Worm (Caenorhabditis elegans) whole organism, L1 larva: Measurements from ENCODE around the gene hdl-1.
A peak's percentile ranks its signal among the peaks of the same experiment; 100 is the strongest.

ENCODE experiments used
- C16A3.4 ChIP-seq: fragments of 150-350 bp; optimal IDR thresholded peaks from 2 replicates; lab custom pipeline; 2014; ENCODE audit warnings: missing biosample characterization, missing genetic modification characterization
- F16B12.6 ChIP-seq: fragments of 150-350 bp; optimal IDR thresholded peaks from 2 replicates; lab custom pipeline; 2014; ENCODE audit warnings: missing biosample characterization, missing genetic modification characterization
- Y116A8C.19 ChIP-seq: sonication (generic microtip); optimal IDR thresholded peaks from 2 replicates; lab custom pipeline; 2016; ENCODE audit warnings: missing compliant biosample characterization, missing genetic modification characterization, borderline replicate concordance
- alr-1 ChIP-seq: fragments of 200-800 bp; sonication (Bioruptor generic); optimal IDR thresholded peaks from 2 replicates; lab custom pipeline; 2018; ENCODE audit warnings: borderline replicate concordance, mild to moderate bottlenecking, missing genetic modification characterization, missing compliant biosample characterization
- ceh-63 ChIP-seq: fragments of 200-800 bp; sonication (Bioruptor generic); optimal IDR thresholded peaks from 2 replicates; lab custom pipeline; 2018; ENCODE audit warnings: mild to moderate bottlenecking, missing genetic modification characterization, missing compliant biosample characterization
- ceh-8 ChIP-seq: fragments of 200-800 bp; sonication (Bioruptor generic); optimal IDR thresholded peaks from 2 replicates; lab custom pipeline; 2018; ENCODE audit warnings: mild to moderate bottlenecking, missing genetic modification characterization, moderate library complexity, missing compliant biosample characterization
- ces-1 ChIP-seq: fragments of 150-350 bp; optimal IDR thresholded peaks from 2 replicates; lab custom pipeline; 2014; ENCODE audit warnings: missing biosample characterization, missing genetic modification reagents, missing genetic modification characterization
- efl-1 ChIP-seq, 4 experiments: fragments of 150-350 bp; optimal IDR thresholded peaks in 3 of 4; peaks in 1 of 4; 1 replicate in 1 of 4; 2 replicates in 3 of 4; lab custom pipeline; 2014; ENCODE audit warnings: missing biosample characterization in 2 of 4, missing genetic modification characterization in 2 of 4, missing genetic modification reagents in 2 of 4
- elt-3 ChIP-seq, 6 experiments: fragments of 150-350 bp in 1 of 6; sonication (generic microtip); optimal IDR thresholded peaks; 2 replicates each; lab custom pipeline; 2017 to 2018; ENCODE audit warnings: missing biosample characterization in 6 of 6, missing genetic modification characterization in 6 of 6, inconsistent platforms in 1 of 6
- fkh-8 ChIP-seq: sonication (generic microtip); optimal IDR thresholded peaks from 2 replicates; lab custom pipeline; 2016; ENCODE audit warnings: mild to moderate bottlenecking, missing genetic modification characterization, missing compliant biosample characterization
- hlh-17 ChIP-seq: fragments of 200-800 bp; sonication (Bioruptor generic); optimal IDR thresholded peaks from 2 replicates; lab custom pipeline; 2018; ENCODE audit warnings: missing genetic modification characterization, mild to moderate bottlenecking, missing compliant biosample characterization, moderate library complexity, borderline replicate concordance
- hlh-4 ChIP-seq: sonication (generic microtip); optimal IDR thresholded peaks from 2 replicates; lab custom pipeline; 2016; ENCODE audit warnings: mild to moderate bottlenecking, missing genetic modification characterization, missing compliant biosample characterization
- isw-1 ChIP-seq: fragments of 200-800 bp; sonication (Bioruptor generic); IDR thresholded peaks from 2 replicates; pipeline ENCODE4 v1.3.6; 2022; ENCODE audit warnings: missing genetic modification characterization, missing compliant biosample characterization
- lin-14 ChIP-seq: fragments of 200-800 bp; sonication (Bioruptor generic); optimal IDR thresholded peaks from 2 replicates; lab custom pipeline; 2018; ENCODE audit warnings: mild to moderate bottlenecking, missing genetic modification characterization, moderate library complexity, missing compliant biosample characterization
- lin-15B ChIP-seq: fragments of 150-350 bp; sonication (generic microtip); optimal IDR thresholded peaks from 3 replicates; lab custom pipeline; 2014; ENCODE audit warnings: missing biosample characterization, missing genetic modification characterization
- lir-3 ChIP-seq: sonication (generic microtip); optimal IDR thresholded peaks from 2 replicates; lab custom pipeline; 2016; ENCODE audit warnings: mild to moderate bottlenecking, missing genetic modification characterization, moderate library complexity, missing compliant biosample characterization; ENCODE audit not compliant: poor library complexity
- mdl-1 ChIP-seq, 2 experiments: fragments of 150-350 bp; optimal IDR thresholded peaks; 2 replicates each; lab custom pipeline; 2014 to 2017; ENCODE audit warnings: missing biosample characterization in 2 of 2, missing genetic modification characterization in 2 of 2, inconsistent platforms in 1 of 2
- mep-1 ChIP-seq: fragments of 150-350 bp; optimal IDR thresholded peaks from 2 replicates; lab custom pipeline; 2014; ENCODE audit warnings: missing biosample characterization, missing genetic modification characterization
- nhr-11 ChIP-seq: fragments of 150-350 bp; optimal IDR thresholded peaks from 2 replicates; lab custom pipeline; 2014; ENCODE audit warnings: missing biosample characterization, missing genetic modification characterization
- nhr-12 ChIP-seq: sonication (generic microtip); optimal IDR thresholded peaks from 2 replicates; lab custom pipeline; 2017; ENCODE audit warnings: missing biosample characterization, missing genetic modification characterization
- nhr-20 ChIP-seq: sonication (generic microtip); optimal IDR thresholded peaks from 2 replicates; lab custom pipeline; 2016; ENCODE audit warnings: mild to moderate bottlenecking, missing genetic modification characterization, missing compliant biosample characterization
- nhr-237 ChIP-seq: fragments of 150-350 bp; optimal IDR thresholded peaks from 2 replicates; lab custom pipeline; 2014; ENCODE audit warnings: missing biosample characterization, missing genetic modification characterization
- nhr-47 ChIP-seq: sonication (generic microtip); optimal IDR thresholded peaks from 2 replicates; lab custom pipeline; 2016; ENCODE audit warnings: mild to moderate bottlenecking, missing genetic modification characterization, moderate library complexity, missing compliant biosample characterization
- nhr-76 ChIP-seq: sonication (generic microtip); optimal IDR thresholded peaks from 2 replicates; lab custom pipeline; 2017; ENCODE audit warnings: missing biosample characterization, missing genetic modification characterization
- nhr-84 ChIP-seq: sonication (generic microtip); optimal IDR thresholded peaks from 2 replicates; lab custom pipeline; 2017; ENCODE audit warnings: missing biosample characterization, missing genetic modification characterization
- nhr-85 ChIP-seq: sonication (generic microtip); peaks from one replicate; lab custom pipeline; 2016; ENCODE audit warnings: missing genetic modification characterization, inconsistent platforms, missing compliant biosample characterization
- pax-3 ChIP-seq: fragments of 200-800 bp; sonication (Bioruptor generic); optimal IDR thresholded peaks from 2 replicates; lab custom pipeline; 2018; ENCODE audit warnings: mild to moderate bottlenecking, missing genetic modification characterization, moderate library complexity, missing compliant biosample characterization
- pqm-1 ChIP-seq: sonication (generic microtip); optimal IDR thresholded peaks from 3 replicates; lab custom pipeline; 2017; ENCODE audit warnings: missing biosample characterization, missing genetic modification characterization
- skn-1 ChIP-seq: fragments of 150-350 bp; optimal IDR thresholded peaks from 2 replicates; lab custom pipeline; 2014; ENCODE audit warnings: missing biosample characterization, missing genetic modification characterization
- snpc-4 ChIP-seq: fragments of 150-350 bp; optimal IDR thresholded peaks from 2 replicates; lab custom pipeline; 2014; ENCODE audit warnings: missing biosample characterization, missing genetic modification characterization
- snu-23 ChIP-seq: sonication (generic microtip); optimal IDR thresholded peaks from 2 replicates; lab custom pipeline; 2016; ENCODE audit warnings: missing genetic modification characterization, missing compliant biosample characterization
- sox-4 ChIP-seq: sonication (generic microtip); optimal IDR thresholded peaks from 2 replicates; lab custom pipeline; 2016; ENCODE audit warnings: missing genetic modification characterization, missing compliant biosample characterization
- sptf-1 ChIP-seq: fragments of 150-350 bp; optimal IDR thresholded peaks from 2 replicates; lab custom pipeline; 2014; ENCODE audit warnings: missing biosample characterization, missing genetic modification characterization
- unc-130 ChIP-seq: fragments of 150-350 bp; optimal IDR thresholded peaks from 2 replicates; lab custom pipeline; 2017; ENCODE audit warnings: missing biosample characterization, missing genetic modification characterization, inconsistent platforms
- unc-62 ChIP-seq: fragments of 150-350 bp; optimal IDR thresholded peaks from 2 replicates; lab custom pipeline; 2014; ENCODE audit warnings: missing biosample characterization, missing genetic modification reagents, missing genetic modification characterization
- unc-86 ChIP-seq: sonication (generic microtip); optimal IDR thresholded peaks from 2 replicates; lab custom pipeline; 2016; ENCODE audit warnings: missing genetic modification characterization, missing compliant biosample characterization
- zip-4 ChIP-seq: fragments of 200-800 bp; sonication (Bioruptor generic); optimal IDR thresholded peaks from 2 replicates; lab custom pipeline; 2018; ENCODE audit warnings: mild to moderate bottlenecking, missing genetic modification characterization, moderate library complexity, missing compliant biosample characterization
- ztf-11 ChIP-seq, 2 experiments: sonication (generic microtip); optimal IDR thresholded peaks; 2 replicates each; lab custom pipeline; 2016 to 2017; ENCODE audit warnings: missing genetic modification characterization in 2 of 2, missing biosample characterization in 1 of 2, missing compliant biosample characterization in 1 of 2
- ztf-4 ChIP-seq: fragments of 150-350 bp; optimal IDR thresholded peaks from 2 replicates; lab custom pipeline; 2014; ENCODE audit warnings: missing biosample characterization, missing genetic modification characterization

Gene hdl-1

ce11 chrIV:11949717-11950116 is at the start of gene hdl-1:
Gene hdl-1 (minus strand): TSS chrIV:11949817.
- TF ChIP-seq ces-1 (no peak), Y116A8C.19 (tag; lab: Kevin White, UChicago) (no peak), nhr-76 (tag; lab: Kevin White, UChicago) (no peak), pqm-1 (tag; lab: Kevin White, UChicago) (no peak), mep-1 (tag; lab: Kevin White, UChicago) (no peak), unc-86 (tag; lab: Kevin White, UChicago) (no peak), C16A3.4 (tag; lab: Kevin White, UChicago) (no peak), lir-3 (tag; lab: Kevin White, UChicago) (no peak), nhr-237 (tag; lab: Kevin White, UChicago) (no peak), unc-62 (no peak), efl-1 (optimal IDR thresholded peaks at IDR 0.05; lab: Kevin White, UChicago) (no peak), efl-1 (GFP tag; optimal IDR thresholded peaks at IDR 0.05 in 1 of 2; lab: Kevin White, UChicago) (no peak), sptf-1 (no peak), nhr-85 (tag; lab: Kevin White, UChicago) (no peak), unc-130 (tag; lab: Kevin White, UChicago) (no peak), nhr-12 (no peak), pax-3 (tag; lab: Kevin White, UChicago) (no peak), lin-14 (no peak), ceh-63 (GFP tag; lab: Kevin White, UChicago) (no peak), alr-1 (no peak), fkh-8 (no peak)

DNA sequence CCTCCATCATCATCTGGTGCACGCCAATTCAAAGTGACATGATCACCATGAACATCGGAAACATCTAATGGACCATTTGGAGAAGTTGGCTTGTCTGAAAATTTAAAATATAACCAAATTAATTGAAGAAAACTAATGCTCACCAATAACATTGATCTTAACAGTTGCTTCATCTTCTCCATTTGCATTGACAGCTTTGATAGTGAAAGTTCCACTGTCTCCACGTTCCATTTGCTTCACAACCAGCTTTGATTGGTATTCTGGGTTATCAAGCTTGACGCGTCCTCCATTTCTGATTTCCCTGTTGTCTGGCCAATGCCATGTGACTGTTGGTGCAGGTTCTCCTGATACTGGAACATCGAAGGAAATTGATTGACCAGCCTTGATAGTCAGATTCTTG is 36.8 kb upstream of the hdl-1 start:
- TF ChIP-seq snpc-4 (tag; lab: Kevin White, UChicago) = no peak
- no peak for TF ChIP-seq hlh-4 (tag; lab: Kevin White, UChicago)
- no peak for TF ChIP-seq nhr-84 (tag; lab: Kevin White, UChicago)
- no peak for TF ChIP-seq zip-4 (GFP tag; lab: Kevin White, UChicago)
- TF ChIP-seq unc-86 (tag; lab: Kevin White, UChicago) = no peak
- no peak for TF ChIP-seq sptf-1
- no peak for TF ChIP-seq ceh-63 (GFP tag; lab: Kevin White, UChicago)
- no peak for TF ChIP-seq ztf-4
- no peak for TF ChIP-seq mep-1 (tag; lab: Kevin White, UChicago)
- TF ChIP-seq sox-4 (tag; lab: Kevin White, UChicago) = no peak
- no peak for TF ChIP-seq skn-1
- TF ChIP-seq elt-3 (tag; optimal IDR thresholded peaks at IDR 0.05; lab: Kevin White, UChicago) = no peak
- TF ChIP-seq snu-23 (GFP tag; lab: Kevin White, UChicago) = no peak
- no peak for TF ChIP-seq nhr-20
- no peak for TF ChIP-seq isw-1 (GFP tag; lab: Robert Waterston, UW)
- no peak for TF ChIP-seq ceh-8 (GFP tag; lab: Kevin White, UChicago)
- TF ChIP-seq nhr-47 (tag; lab: Kevin White, UChicago) = no peak
- TF ChIP-seq F16B12.6 (tag; lab: Kevin White, UChicago) = no peak
- TF ChIP-seq mdl-1 (tag; optimal IDR thresholded peaks at IDR 0.05; lab: Kevin White, UChicago) = no peak

ce11 chrIV:11970171-11970570 is 20.6 kb upstream of the hdl-1 start, which contains the start of gene ZK829.9:
Gene ZK829.9 (plus strand): TSS chrIV:11970534.
- TF ChIP-seq pqm-1 (tag; lab: Kevin White, UChicago) (no peak), lin-15B (tag; lab: Kevin White, UChicago) (no peak), ztf-11 (tag; optimal IDR thresholded peaks at IDR 0.05; lab: Kevin White, UChicago) (no peak)

DNA sequence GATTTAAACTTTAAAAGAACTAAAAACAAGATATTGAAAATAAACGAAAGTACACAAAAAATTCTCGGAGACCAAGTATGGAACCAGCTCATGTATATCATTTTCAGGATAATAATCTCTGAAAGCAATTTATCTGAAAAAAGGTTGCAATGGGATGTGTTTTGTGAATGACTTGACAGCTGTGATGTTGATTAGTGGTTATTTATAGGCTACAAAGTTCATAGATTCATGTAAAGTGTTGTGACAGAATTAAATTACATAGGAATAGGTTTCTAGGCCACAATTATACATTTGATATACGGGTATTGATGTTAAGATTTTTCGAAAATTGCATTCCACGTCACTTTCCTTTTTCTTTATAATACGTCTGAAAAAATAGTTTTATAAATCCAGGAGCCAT is 15.7 kb upstream of the hdl-1 start, which contains the start of gene srj-1:
Gene srj-1 (minus strand): TSS at position 101 of the 400 bp plus-strand sequence.
- TF ChIP-seq fkh-8 (peak; percentile 21), hlh-17 (no peak), alr-1 (no peak), nhr-11 (tag; lab: Kevin White, UChicago) (peak; percentile 1)
